ENCODE assay signal across 1 fruit fly cellular context in genomic region chrX:16288492-16288964, dm6.
TF ChIP-seq lines count a peak whose summit lies in the region.

CG32576 (minus strand) TSS chrX:16288533.
caz (plus strand) TSS chrX:16288810.

TF ChIP-seq in whole organism, embryonic, 481 proteins besides CTCF, POLR2A, EP300 and RAD21 (continued from another document):
- TF ChIP-seq lola (GFP tag; optimal IDR thresholded peaks at IDR 0.05; lab: Kevin White, UChicago): peak in 1 of 3 experiments; percentile 1
- TF ChIP-seq Mrtf (GFP tag; IDR thresholded peaks at IDR 0.05; lab: Robert Waterston, UW): no peak
- peak; percentile 63 for TF ChIP-seq lbe (GFP tag; optimal IDR thresholded peaks at IDR 0.05; lab: Kevin White, UChicago)
- no peak for TF ChIP-seq fd64A (GFP tag; optimal IDR thresholded peaks at IDR 0.05; lab: Kevin White, UChicago)
- peak; percentile 73 for TF ChIP-seq CG15514 (GFP tag; optimal IDR thresholded peaks at IDR 0.05; lab: Kevin White, UChicago)
- no peak for TF ChIP-seq Bdp1 (GFP tag; optimal IDR thresholded peaks at IDR 0.05; lab: Kevin White, UChicago)
- TF ChIP-seq Ptx1 (GFP tag; IDR thresholded peaks at IDR 0.05; lab: Robert Waterston, UW): no peak
- no peak for TF ChIP-seq bowl (GFP tag; IDR thresholded peaks at IDR 0.05; lab: Robert Waterston, UW)
- TF ChIP-seq chm (GFP tag; IDR thresholded peaks at IDR 0.05; lab: Robert Waterston, UW): no peak
- 0 out of 3 replicates have a peak, but pooled peaks have one; percentile 30 for TF ChIP-seq ci (GFP tag; IDR thresholded peaks at IDR 0.05; lab: Robert Waterston, UW)
- TF ChIP-seq CG2678 (tag; optimal IDR thresholded peaks at IDR 0.05; lab: Kevin White, UChicago): no peak
- TF ChIP-seq CG11093 (GFP tag; IDR thresholded peaks at IDR 0.05; lab: Robert Waterston, UW): no peak
- TF ChIP-seq ham (GFP tag; IDR thresholded peaks at IDR 0.05; lab: Robert Waterston, UW): no peak
- no peak for TF ChIP-seq CG31224 (GFP tag; IDR thresholded peaks at IDR 0.05; lab: Robert Waterston, UW)
- no peak for TF ChIP-seq Asciz (GFP tag; optimal IDR thresholded peaks at IDR 0.05; lab: Kevin White, UChicago)
- no peak for TF ChIP-seq CG15073 (GFP tag; optimal IDR thresholded peaks at IDR 0.05; lab: Kevin White, UChicago)
- no peak for TF ChIP-seq gt (GFP tag; IDR thresholded peaks at IDR 0.05; lab: Robert Waterston, UW)
- no peak for TF ChIP-seq CG7357 (GFP tag; IDR thresholded peaks at IDR 0.05; lab: Robert Waterston, UW)
- 0 out of 2 replicates have a peak, but pooled peaks have one; percentile 20 for TF ChIP-seq CG32767 (GFP tag; IDR thresholded peaks at IDR 0.05; lab: Robert Waterston, UW)
- no peak for TF ChIP-seq prd (optimal IDR thresholded peaks at IDR 0.05; lab: Kevin White, UChicago)
- peak; percentile 42; the same call in 1 of the 3 replicates for TF ChIP-seq prd (GFP tag; IDR thresholded peaks at IDR 0.05; lab: Robert Waterston, UW)
- TF ChIP-seq HLHmδ (GFP tag; optimal IDR thresholded peaks at IDR 0.05; lab: Kevin White, UChicago): no peak
- no peak; the same call in none of the 2 replicates for TF ChIP-seq CG31441 (GFP tag; IDR thresholded peaks at IDR 0.05; lab: Robert Waterston, UW)
- 0 out of 2 replicates have a peak, but pooled peaks have one; percentile 42 for TF ChIP-seq Taf1 (GFP tag; IDR thresholded peaks at IDR 0.05; lab: Robert Waterston, UW)
- no peak for TF ChIP-seq odd (GFP tag; optimal IDR thresholded peaks at IDR 0.05; lab: Kevin White, UChicago)
- TF ChIP-seq rib (GFP tag; IDR thresholded peaks at IDR 0.05; lab: Robert Waterston, UW): no peak
- peak; percentile 58 for TF ChIP-seq Ets65A (GFP tag; lab: Kevin White, UChicago)
- TF ChIP-seq bcd (GFP tag; optimal IDR thresholded peaks at IDR 0.05; lab: Kevin White, UChicago): no peak
- no peak for TF ChIP-seq wdn (GFP tag; IDR thresholded peaks at IDR 0.05; lab: Robert Waterston, UW)
- peak; percentile 5 for TF ChIP-seq CG2202 (tag; optimal IDR thresholded peaks at IDR 0.05; lab: Kevin White, UChicago)
- TF ChIP-seq CG4282 (GFP tag; optimal IDR thresholded peaks at IDR 0.05; lab: Kevin White, UChicago): no peak
- TF ChIP-seq HLH54F (GFP tag; optimal IDR thresholded peaks at IDR 0.05; lab: Kevin White, UChicago): no peak
- no peak for TF ChIP-seq ewg (GFP tag; optimal IDR thresholded peaks at IDR 0.05; lab: Kevin White, UChicago)
- TF ChIP-seq Vsx1 (GFP tag; optimal IDR thresholded peaks at IDR 0.05; lab: Kevin White, UChicago): no peak
- TF ChIP-seq Camta (GFP tag; optimal IDR thresholded peaks at IDR 0.05; lab: Kevin White, UChicago): no peak
- TF ChIP-seq CG5245 (GFP tag; optimal IDR thresholded peaks at IDR 0.05; lab: Kevin White, UChicago): no peak
- no peak for TF ChIP-seq br (optimal IDR thresholded peaks at IDR 0.05; lab: Kevin White, UChicago)
- TF ChIP-seq CG11085 (GFP tag; IDR thresholded peaks at IDR 0.05; lab: Robert Waterston, UW): no peak
- no peak for TF ChIP-seq cad (GFP tag; optimal IDR thresholded peaks at IDR 0.05; lab: Kevin White, UChicago)
- no peak for TF ChIP-seq CkIIα-i1 (GFP tag; IDR thresholded peaks at IDR 0.05; lab: Robert Waterston, UW)
- TF ChIP-seq CG1647 (GFP tag; optimal IDR thresholded peaks at IDR 0.05; lab: Kevin White, UChicago): no peak
- peak; percentile 96 for TF ChIP-seq CG10267 (tag; optimal IDR thresholded peaks at IDR 0.05; lab: Kevin White, UChicago)
- TF ChIP-seq zfh2 (GFP tag; optimal IDR thresholded peaks at IDR 0.05; lab: Kevin White, UChicago): peak; percentile 12
- no peak for TF ChIP-seq nom (GFP tag; optimal IDR thresholded peaks at IDR 0.05; lab: Kevin White, UChicago)
- TF ChIP-seq CG8089 (GFP tag; optimal IDR thresholded peaks at IDR 0.05; lab: Kevin White, UChicago): no peak
- TF ChIP-seq sug (tag; optimal IDR thresholded peaks at IDR 0.05; lab: Kevin White, UChicago): peak; percentile 65
- TF ChIP-seq CG2875 (GFP tag; optimal IDR thresholded peaks at IDR 0.05; lab: Kevin White, UChicago): no peak
- no peak for TF ChIP-seq hkb (optimal IDR thresholded peaks at IDR 0.05; lab: Kevin White, UChicago)
- no peak; the same call in 1 of the 2 replicates for TF ChIP-seq hkb (GFP tag; IDR thresholded peaks at IDR 0.05; lab: Robert Waterston, UW)
- no peak for TF ChIP-seq Nf-YB (GFP tag; optimal IDR thresholded peaks at IDR 0.05; lab: Kevin White, UChicago)
- TF ChIP-seq Sox100B (GFP tag; optimal IDR thresholded peaks at IDR 0.05; lab: Kevin White, UChicago): no peak
- peak; percentile 9 for TF ChIP-seq Lhr (GFP tag; optimal IDR thresholded peaks at IDR 0.05; lab: Kevin White, UChicago)
- TF ChIP-seq CG1024 (GFP tag; IDR thresholded peaks at IDR 0.05; lab: Robert Waterston, UW): no peak
- no peak for TF ChIP-seq otp (GFP tag; IDR thresholded peaks at IDR 0.05; lab: Robert Waterston, UW)
- TF ChIP-seq inv (GFP tag; IDR thresholded peaks at IDR 0.05; lab: Robert Waterston, UW; ENCODE audit: partially characterized antibody): peak; percentile 67; the same call in 1 of the 2 replicates
- TF ChIP-seq Ets97D (GFP tag; optimal IDR thresholded peaks at IDR 0.05; lab: Kevin White, UChicago): peak; percentile 29
- no peak for TF ChIP-seq CG8478 (optimal IDR thresholded peaks at IDR 0.05; lab: Kevin White, UChicago)
- TF ChIP-seq Sry-β (GFP tag; optimal IDR thresholded peaks at IDR 0.05; lab: Kevin White, UChicago): no peak
- TF ChIP-seq zen2 (GFP tag; IDR thresholded peaks at IDR 0.05; lab: Robert Waterston, UW; ENCODE audit: partially characterized antibody): no peak; the same call in 2 of the 3 replicates
- no peak for TF ChIP-seq CG4854 (GFP tag; optimal IDR thresholded peaks at IDR 0.05; lab: Kevin White, UChicago)
- TF ChIP-seq Deaf1 (tag; optimal IDR thresholded peaks at IDR 0.05; lab: Kevin White, UChicago): peak; percentile 12
- TF ChIP-seq CG7372 (GFP tag; IDR thresholded peaks at IDR 0.05; lab: Robert Waterston, UW): no peak
- TF ChIP-seq peb (GFP tag; IDR thresholded peaks at IDR 0.05; lab: Robert Waterston, UW): no peak
- peak; percentile 73 for TF ChIP-seq MBD-R2 (GFP tag; IDR thresholded peaks at IDR 0.05; lab: Robert Waterston, UW)
- TF ChIP-seq CG7745 (tag; optimal IDR thresholded peaks at IDR 0.05; lab: Kevin White, UChicago): no peak
- TF ChIP-seq Oli (tag; optimal IDR thresholded peaks at IDR 0.05; lab: Kevin White, UChicago): no peak
- peak; percentile 81 for TF ChIP-seq Sry-δ (GFP tag; optimal IDR thresholded peaks at IDR 0.05; lab: Kevin White, UChicago)
- TF ChIP-seq CG13624 (GFP tag; optimal IDR thresholded peaks at IDR 0.05; lab: Kevin White, UChicago): no peak
- TF ChIP-seq h (optimal IDR thresholded peaks at IDR 0.05; lab: Kevin White, UChicago): no peak
- TF ChIP-seq CHES-1-like (GFP tag; optimal IDR thresholded peaks at IDR 0.05; lab: Kevin White, UChicago): no peak
- no peak for TF ChIP-seq sens-2 (GFP tag; IDR thresholded peaks at IDR 0.05; lab: Robert Waterston, UW)
- no peak for TF ChIP-seq NC2β (GFP tag; optimal IDR thresholded peaks at IDR 0.05; lab: Kevin White, UChicago)
- TF ChIP-seq CG16863 (GFP tag; optimal IDR thresholded peaks at IDR 0.05; lab: Kevin White, UChicago): no peak
- TF ChIP-seq CG15601 (tag; optimal IDR thresholded peaks at IDR 0.05; lab: Kevin White, UChicago): peak; percentile 72
- TF ChIP-seq NfI (GFP tag; optimal IDR thresholded peaks at IDR 0.05; lab: Kevin White, UChicago): peak; percentile 40
- TF ChIP-seq CG18619 (GFP tag; optimal IDR thresholded peaks at IDR 0.05; lab: Kevin White, UChicago): no peak
- no peak for TF ChIP-seq dmrt99B (tag; optimal IDR thresholded peaks at IDR 0.05; lab: Kevin White, UChicago)
- TF ChIP-seq CG30431 (GFP tag; optimal IDR thresholded peaks at IDR 0.05; lab: Kevin White, UChicago): no peak
- TF ChIP-seq D19A (tag; optimal IDR thresholded peaks at IDR 0.05; lab: Kevin White, UChicago): no peak
- peak; percentile 22 for TF ChIP-seq CG10147 (GFP tag; optimal IDR thresholded peaks at IDR 0.05; lab: Kevin White, UChicago)
- TF ChIP-seq onecut (GFP tag; IDR thresholded peaks at IDR 0.05; lab: Robert Waterston, UW): no peak
- peak; percentile 26 for TF ChIP-seq CG9727 (GFP tag; optimal IDR thresholded peaks at IDR 0.05; lab: Kevin White, UChicago)
- TF ChIP-seq CG8290 (GFP tag; optimal IDR thresholded peaks at IDR 0.05; lab: Kevin White, UChicago): no peak
- peak in 1 of 2 experiments; percentile 33 for TF ChIP-seq CG8290 (tag; optimal IDR thresholded peaks at IDR 0.05; lab: Kevin White, UChicago)
- TF ChIP-seq CG4424 (GFP tag; optimal IDR thresholded peaks at IDR 0.05; lab: Kevin White, UChicago): peak; percentile 28
- no peak for TF ChIP-seq shn (GFP tag; optimal IDR thresholded peaks at IDR 0.05; lab: Kevin White, UChicago)
- no peak for TF ChIP-seq CG14667 (GFP tag; IDR thresholded peaks at IDR 0.05; lab: Robert Waterston, UW)
- no peak for TF ChIP-seq ttk (GFP tag; IDR thresholded peaks at IDR 0.05; lab: Robert Waterston, UW)
- TF ChIP-seq CG11560 (tag; IDR thresholded peaks at IDR 0.05; lab: Robert Waterston, UW): no peak
- TF ChIP-seq pfk (GFP tag; optimal IDR thresholded peaks at IDR 0.05; lab: Kevin White, UChicago): peak; percentile 93
- TF ChIP-seq tio (GFP tag; optimal IDR thresholded peaks at IDR 0.05; lab: Kevin White, UChicago): no peak
- 0 out of 2 replicates have a peak, but pooled peaks have one; percentile 47 for TF ChIP-seq bbx (GFP tag; IDR thresholded peaks at IDR 0.05; lab: Robert Waterston, UW; ENCODE audit: partially characterized antibody)
- peak; percentile 77 for TF ChIP-seq Dll (GFP tag; IDR thresholded peaks at IDR 0.05; lab: Robert Waterston, UW; ENCODE audit: partially characterized antibody)
- TF ChIP-seq H15 (GFP tag; IDR thresholded peaks at IDR 0.05; lab: Robert Waterston, UW): no peak
- TF ChIP-seq CG12744 (GFP tag; optimal IDR thresholded peaks at IDR 0.05; lab: Kevin White, UChicago): no peak
- no peak for TF ChIP-seq tgo (GFP tag; IDR thresholded peaks at IDR 0.05; lab: Robert Waterston, UW)
- TF ChIP-seq Bgb (GFP tag; IDR thresholded peaks at IDR 0.05; lab: Robert Waterston, UW; ENCODE audit: partially characterized antibody): peak; percentile 35
- TF ChIP-seq Hr78 (GFP tag; optimal IDR thresholded peaks at IDR 0.05; lab: Kevin White, UChicago): no peak
- TF ChIP-seq trh (GFP tag; optimal IDR thresholded peaks at IDR 0.05; lab: Kevin White, UChicago): no peak
- no peak; the same call in 2 of the 3 replicates for TF ChIP-seq CG14860 (GFP tag; IDR thresholded peaks at IDR 0.05; lab: Robert Waterston, UW; ENCODE audit: partially characterized antibody)
- peak; percentile 29 for TF ChIP-seq az2 (GFP tag; optimal IDR thresholded peaks at IDR 0.05; lab: Kevin White, UChicago)
- no peak for TF ChIP-seq pb (GFP tag; optimal IDR thresholded peaks at IDR 0.05; lab: Kevin White, UChicago)
- TF ChIP-seq pan (optimal IDR thresholded peaks at IDR 0.05; lab: Kevin White, UChicago): no peak
- TF ChIP-seq pan (GFP tag; optimal IDR thresholded peaks at IDR 0.05 in 1 of 2, IDR thresholded peaks at IDR 0.05 in 1 of 2): no peak
- TF ChIP-seq Atf6 (GFP tag; IDR thresholded peaks at IDR 0.05; lab: Robert Waterston, UW): no peak
- no peak for TF ChIP-seq Elba2 (GFP tag; optimal IDR thresholded peaks at IDR 0.05; lab: Kevin White, UChicago)
- TF ChIP-seq chif (GFP tag; optimal IDR thresholded peaks at IDR 0.05; lab: Kevin White, UChicago): peak in 1 of 2 experiments; percentile 16
- TF ChIP-seq CG3163 (GFP tag; optimal IDR thresholded peaks at IDR 0.05; lab: Kevin White, UChicago): no peak
- no peak for TF ChIP-seq CG11456 (GFP tag; IDR thresholded peaks at IDR 0.05; lab: Robert Waterston, UW)
- TF ChIP-seq Drgx (GFP tag; IDR thresholded peaks at IDR 0.05; lab: Robert Waterston, UW): no peak
- TF ChIP-seq Sox102F (GFP tag; optimal IDR thresholded peaks at IDR 0.05; lab: Kevin White, UChicago): no peak
- TF ChIP-seq CG14965 (GFP tag; optimal IDR thresholded peaks at IDR 0.05; lab: Kevin White, UChicago; ENCODE audit: borderline replicate concordance): no peak
- no peak for TF ChIP-seq sisA (GFP tag; IDR thresholded peaks at IDR 0.05; lab: Robert Waterston, UW)
- no peak; the same call in none of the 2 replicates for TF ChIP-seq CG9932 (GFP tag; IDR thresholded peaks at IDR 0.05; lab: Robert Waterston, UW)
- no peak for TF ChIP-seq usp (GFP tag; optimal IDR thresholded peaks at IDR 0.05; lab: Kevin White, UChicago)
- TF ChIP-seq mam (GFP tag; optimal IDR thresholded peaks at IDR 0.05; lab: Kevin White, UChicago): no peak
- no peak for TF ChIP-seq gce (GFP tag; IDR thresholded peaks at IDR 0.05; lab: Robert Waterston, UW)
- TF ChIP-seq CG7963 (GFP tag; IDR thresholded peaks at IDR 0.05; lab: Robert Waterston, UW; ENCODE audit: partially characterized antibody): no peak
- no peak for TF ChIP-seq D19B (GFP tag; optimal IDR thresholded peaks at IDR 0.05; lab: Kevin White, UChicago)
- TF ChIP-seq CG10431 (GFP tag; optimal IDR thresholded peaks at IDR 0.05; lab: Kevin White, UChicago): no peak
- TF ChIP-seq CG12104 (GFP tag; optimal IDR thresholded peaks at IDR 0.05; lab: Kevin White, UChicago): peak; percentile 24
- no peak for TF ChIP-seq CG14014 (GFP tag; IDR thresholded peaks at IDR 0.05; lab: Robert Waterston, UW)
- no peak for TF ChIP-seq CG13775 (GFP tag; optimal IDR thresholded peaks at IDR 0.05; lab: Kevin White, UChicago)
- peak; percentile 47 for TF ChIP-seq CG2712 (tag; optimal IDR thresholded peaks at IDR 0.05; lab: Kevin White, UChicago)
- TF ChIP-seq CG2116 (GFP tag; optimal IDR thresholded peaks at IDR 0.05; lab: Kevin White, UChicago): peak; percentile 95
- TF ChIP-seq unc-4 (GFP tag; IDR thresholded peaks at IDR 0.05; lab: Robert Waterston, UW; ENCODE audit: partially characterized antibody): peak; percentile 73
- no peak for TF ChIP-seq luna (GFP tag; optimal IDR thresholded peaks at IDR 0.05; lab: Kevin White, UChicago)
- peak; percentile 66; the same call in 2 of the 3 replicates for TF ChIP-seq Doc3 (GFP tag; IDR thresholded peaks at IDR 0.05; lab: Robert Waterston, UW; ENCODE audit: partially characterized antibody)
- TF ChIP-seq CG6791 (GFP tag; IDR thresholded peaks at IDR 0.05; lab: Robert Waterston, UW; ENCODE audit: partially characterized antibody): no peak
- peak; percentile 76 for TF ChIP-seq row (GFP tag; IDR thresholded peaks at IDR 0.05; lab: Robert Waterston, UW)
